Fruit fly (Drosophila melanogaster): ENCODE results near the gene CG13722.

CG13722 gene

DNA sequence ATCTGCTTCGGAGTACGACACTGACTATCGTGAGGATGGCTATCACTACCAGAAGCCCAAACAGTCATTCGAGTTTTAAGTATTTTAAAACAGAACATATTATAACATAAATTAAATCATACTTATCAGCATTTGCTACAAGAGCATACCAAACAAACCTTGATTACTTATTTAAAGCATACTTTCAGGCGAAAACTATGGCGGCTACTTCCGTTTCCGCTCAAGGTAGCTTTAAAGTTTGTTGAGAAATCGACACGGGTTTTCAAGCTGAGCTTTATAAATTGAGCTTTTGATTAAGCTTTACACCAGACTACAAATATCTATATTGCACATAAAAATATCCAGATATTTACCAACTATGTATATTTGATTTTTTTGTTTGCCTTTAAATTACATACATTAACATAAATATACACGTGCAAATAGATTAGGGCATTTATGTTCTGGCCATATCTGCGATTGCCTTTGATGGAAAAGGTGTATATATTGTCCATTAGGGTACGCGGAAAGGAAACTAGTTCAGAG is 15.8 kb downstream of the CG13722 start (continued):
- TF ChIP-seq acj6 (GFP tag; optimal IDR thresholded peaks at IDR 0.05) (peak; percentile 28), CG7368 (GFP tag; optimal IDR thresholded peaks at IDR 0.05) (peak; percentile 36), Met (GFP tag; optimal IDR thresholded peaks at IDR 0.05) (peak; percentile 37), Lpt (GFP tag; optimal IDR thresholded peaks at IDR 0.05) (no peak), CG34406 (GFP tag; optimal IDR thresholded peaks at IDR 0.05) (peak; percentile 49), CG10631 (GFP tag; optimal IDR thresholded peaks at IDR 0.05) (no peak), pdm3 (GFP tag; optimal IDR thresholded peaks at IDR 0.05) (peak; percentile 60), ss (GFP tag; optimal IDR thresholded peaks at IDR 0.05) (peak in 1 of 2 experiments; percentile 62), Gug (GFP tag; IDR thresholded peaks at IDR 0.05) (no peak), CG16779 (tag; optimal IDR thresholded peaks at IDR 0.05) (peak; percentile 22), CG4318 (GFP tag; optimal IDR thresholded peaks at IDR 0.05) (no peak), CG8632 (GFP tag; optimal IDR thresholded peaks at IDR 0.05) (peak; percentile 47), fkh (GFP tag; optimal IDR thresholded peaks at IDR 0.05) (no peak), CG6808 (GFP tag; optimal IDR thresholded peaks at IDR 0.05) (peak; percentile 14), esn (GFP tag; optimal IDR thresholded peaks at IDR 0.05) (no peak), topi (GFP tag; optimal IDR thresholded peaks at IDR 0.05) (peak; percentile 19), CG31627 (GFP tag; optimal IDR thresholded peaks at IDR 0.05) (no peak), Smox (GFP tag; optimal IDR thresholded peaks at IDR 0.05) (peak; percentile 17), Blimp-1 (GFP tag; optimal IDR thresholded peaks at IDR 0.05) (no peak), CG32006 (GFP tag; optimal IDR thresholded peaks at IDR 0.05) (peak; percentile 31), CG1621 (tag; optimal IDR thresholded peaks at IDR 0.05) (no peak), CG11294 (GFP tag; IDR thresholded peaks at IDR 0.05) (no peak), Sox15 (GFP tag; optimal IDR thresholded peaks at IDR 0.05) (no peak), CG6163 (GFP tag; IDR thresholded peaks at IDR 0.05) (peak; percentile 82), CG3032 (tag; optimal IDR thresholded peaks at IDR 0.05) (no peak), Sox14 (GFP tag; optimal IDR thresholded peaks at IDR 0.05) (no peak), CG9139 (GFP tag; optimal IDR thresholded peaks at IDR 0.05) (peak; percentile 40), Eip93F (GFP tag; optimal IDR thresholded peaks at IDR 0.05) (no peak), dsx (GFP tag; optimal IDR thresholded peaks at IDR 0.05; ENCODE audit: poor library complexity, severe bottlenecking) (no peak)

DNA sequence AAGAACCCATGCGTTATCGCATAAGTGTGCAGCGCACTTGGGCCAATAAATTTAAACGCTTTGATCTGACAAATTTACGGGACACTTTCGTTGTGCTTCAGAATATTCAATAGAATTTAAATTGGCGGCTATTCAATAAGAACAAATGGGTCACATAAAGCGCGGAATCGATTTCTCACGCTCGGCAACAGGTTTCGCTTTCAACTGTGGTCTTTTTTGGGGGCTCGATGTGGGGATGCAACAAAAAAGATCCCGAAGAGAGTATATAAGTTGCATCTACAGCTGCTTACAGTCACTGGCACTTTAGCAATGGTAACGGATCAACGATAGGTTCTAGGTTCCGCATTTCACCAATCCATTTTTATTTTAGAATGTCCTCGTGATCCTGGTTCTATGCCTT is 18.0 kb downstream of the CG13722 start, which contains the start of gene CG11349:
CG11349 (plus strand) TSS at position 301 of the 400 bp plus-strand sequence.
- no peak for TF ChIP-seq Sox102F (GFP tag; optimal IDR thresholded peaks at IDR 0.05)
- no peak for TF ChIP-seq CG8119 (GFP tag; IDR thresholded peaks at IDR 0.05)
- no peak for TF ChIP-seq CG32006 (GFP tag; optimal IDR thresholded peaks at IDR 0.05)
- no peak for TF ChIP-seq Hr4 (GFP tag; optimal IDR thresholded peaks at IDR 0.05)
- TF ChIP-seq CG16779 (tag; optimal IDR thresholded peaks at IDR 0.05), result no peak
- TF ChIP-seq CG4318 (GFP tag; optimal IDR thresholded peaks at IDR 0.05), result no peak
- TF ChIP-seq CG11762 (GFP tag; optimal IDR thresholded peaks at IDR 0.05; ENCODE audit: insufficient read depth), result no peak

DNA sequence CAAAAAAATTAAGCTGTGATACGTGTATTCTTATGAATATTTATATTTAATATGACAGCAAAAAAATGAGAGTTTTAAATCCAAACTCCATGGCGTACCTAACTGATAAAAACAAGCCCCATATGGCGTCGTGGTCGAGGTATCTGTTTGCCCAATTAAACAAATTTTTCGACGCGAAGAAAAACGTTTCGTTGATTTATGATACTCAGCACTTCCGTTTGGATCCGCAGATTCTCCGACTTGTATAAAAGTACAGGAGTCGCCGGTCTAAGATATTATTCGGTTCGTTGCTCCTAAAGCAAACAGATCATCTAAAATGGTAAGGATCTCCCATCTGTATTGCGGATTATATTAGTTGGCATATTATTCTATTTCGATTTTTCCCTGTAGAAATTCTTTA is 19.3 kb downstream of the CG13722 start, which contains the start of gene CG32248:
CG32248 (plus strand) TSS at position 301 of the 400 bp plus-strand sequence.
- TF ChIP-seq pdm3 (GFP tag; optimal IDR thresholded peaks at IDR 0.05) (no peak), Ets21C (GFP tag; optimal IDR thresholded peaks at IDR 0.05) (no peak), CG6163 (GFP tag; IDR thresholded peaks at IDR 0.05) (no peak), Blimp-1 (GFP tag; optimal IDR thresholded peaks at IDR 0.05) (no peak), CG15336 (GFP tag; IDR thresholded peaks at IDR 0.05) (no peak), Sox102F (GFP tag; optimal IDR thresholded peaks at IDR 0.05) (no peak), CG10631 (GFP tag; optimal IDR thresholded peaks at IDR 0.05) (no peak), CG11762 (GFP tag; optimal IDR thresholded peaks at IDR 0.05; ENCODE audit: insufficient read depth) (no peak), fd85E (GFP tag; optimal IDR thresholded peaks at IDR 0.05) (no peak), achi (GFP tag; optimal IDR thresholded peaks at IDR 0.05) (no peak)
